Worm (Caenorhabditis elegans) whole organism, midembryonic: Measurements from ENCODE around the gene C55A6.7.

Experiments
- T22C8.4 ChIP-seq: fragments of 200-800 bp; sonication (Bioruptor generic); IDR thresholded peaks from 2 replicates; pipeline ENCODE4 v1.3.6; 2022; ENCODE audit warnings: missing genetic modification characterization, missing compliant biosample characterization
- cog-1 ChIP-seq: sonication (generic microtip); optimal IDR thresholded peaks from 2 replicates; lab custom pipeline; 2016; ENCODE audit warnings: missing genetic modification characterization, missing compliant biosample characterization
- ref-1 ChIP-seq: fragments of 200-800 bp; sonication (Bioruptor generic); conservative IDR thresholded peaks from 2 replicates; pipeline ENCODE4 v1.3.6; 2022; ENCODE audit warnings: missing genetic modification reagents, missing genetic modification characterization, missing compliant biosample characterization
- ztf-29 ChIP-seq: fragments of 200-800 bp; sonication (Bioruptor generic); IDR thresholded peaks from 2 replicates; pipeline ENCODE4 v1.3.6; 2022; ENCODE audit warnings: missing genetic modification reagents, missing genetic modification characterization, missing compliant biosample characterization

DNA sequence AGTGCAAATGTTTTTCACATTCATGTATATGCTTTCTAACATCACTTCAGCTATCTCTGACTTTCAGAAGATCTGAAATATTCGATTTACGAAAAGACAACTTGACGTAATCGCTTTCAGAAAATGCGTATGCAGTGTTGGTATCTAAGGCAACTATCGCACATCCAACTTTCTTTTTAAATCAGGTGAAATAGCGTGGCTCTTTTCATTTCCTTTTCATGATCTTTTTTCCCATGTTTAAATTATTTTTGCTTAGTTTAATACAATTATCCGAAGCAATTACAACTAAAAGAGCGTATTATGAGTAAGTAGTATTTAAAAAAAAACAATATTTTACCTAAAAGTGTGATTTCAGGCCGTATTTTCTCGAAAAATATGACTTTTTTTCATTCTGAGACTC, 26.5 kb upstream of the C55A6.7 start, which contains the start of gene F38B7.11:
- TF ChIP-seq T22C8.4 (no peak), ref-1 (GFP tag; lab: Robert Waterston, UW) (no peak), cog-1 (tag; lab: Kevin White, UChicago) (no peak), ztf-29 (GFP tag; lab: Robert Waterston, UW) (no peak)
